Worm (Caenorhabditis elegans) whole organism, L4/young adult: ENCODE data around the gene Y49F6B.14.

Experiments used
- dao-5 ChIP-seq: sonication (generic microtip); optimal IDR thresholded peaks from 2 replicates; lab custom pipeline; 2016; ENCODE audit warnings: missing genotype, missing genetic modification characterization, moderate library complexity, missing compliant biosample characterization
- him-1 ChIP-seq: sonication (generic microtip); optimal IDR thresholded peaks from 2 replicates; lab custom pipeline; 2016; ENCODE audit warnings: missing genotype, missing genetic modification reagents, missing genetic modification characterization, missing compliant biosample characterization

- TF ChIP-seq him-1 (tag; lab: Kevin White, UChicago), result no peak
- no peak for TF ChIP-seq dao-5 (tag; lab: Kevin White, UChicago)
These were observed 46.3 kb upstream of the Y49F6B.14 start, which contains the start of gene W10G11.2 for ce11 chrII:3561561-3561960.
